Worm (Caenorhabditis elegans): Measurements from ENCODE around the gene vha-6.

The vha-6 gene

DNA sequence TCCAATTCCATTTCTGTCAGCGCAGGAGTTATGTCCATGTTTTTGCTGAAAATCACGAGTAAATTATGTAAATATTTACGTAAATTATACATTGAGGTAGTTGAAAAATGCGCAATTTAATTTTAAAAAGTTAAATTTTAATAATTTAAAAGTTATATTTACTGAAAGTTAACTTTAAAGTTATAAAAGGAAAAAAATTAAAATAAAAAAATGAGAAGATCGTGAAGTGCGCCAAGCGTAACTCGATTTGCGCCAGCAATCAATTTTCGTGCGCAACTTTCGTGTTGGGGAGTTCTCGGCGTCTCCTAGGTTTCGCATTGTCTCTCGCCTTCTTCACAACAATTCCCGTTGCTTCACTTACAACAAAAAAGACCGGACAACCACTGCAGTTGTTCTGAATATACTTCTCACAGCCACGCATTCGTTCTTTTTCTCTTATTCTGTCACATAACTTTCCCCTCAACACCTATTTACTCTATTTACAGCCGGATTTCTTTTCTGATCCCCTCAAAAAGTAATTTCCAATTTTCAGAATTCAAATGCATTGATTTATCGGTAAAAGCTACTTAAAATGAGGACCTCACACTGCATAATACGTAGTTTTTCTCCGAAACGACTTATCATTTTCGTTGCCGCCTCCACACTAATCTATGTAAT lies 35.4 kb upstream of the vha-6 start, which contains the start of the genes metl-1 and W02B12.11 (continued):
- TF ChIP-seq alr-1 (tag; optimal IDR thresholded peaks at IDR 0.05; ENCODE audit: borderline replicate concordance), result no peak
- TF ChIP-seq elt-3 (tag; optimal IDR thresholded peaks at IDR 0.05), result peak in 3 of 6 experiments; percentile 19 to 84 (median 72)
- TF ChIP-seq ztf-4 (tag; optimal IDR thresholded peaks at IDR 0.05), result peak; percentile 80
- peak; percentile 20 for TF ChIP-seq fos-1 (tag; optimal IDR thresholded peaks at IDR 0.05)
- no peak for TF ChIP-seq ceh-63 (GFP tag; optimal IDR thresholded peaks at IDR 0.05)
- TF ChIP-seq aly-2 (tag; optimal IDR thresholded peaks at IDR 0.05), result peak; percentile 29
- TF ChIP-seq xbp-1 (tag; optimal IDR thresholded peaks at IDR 0.05), result peak; percentile 85
- TF ChIP-seq unc-62 (GFP tag; optimal IDR thresholded peaks at IDR 0.05), result no peak
- TF ChIP-seq unc-86 (tag; optimal IDR thresholded peaks at IDR 0.05), result peak; percentile 82
- peak; percentile 91 for TF ChIP-seq nhr-85 (tag)
- TF ChIP-seq mdl-1 (tag; optimal IDR thresholded peaks at IDR 0.05), result peak in 1 of 2 experiments; percentile 62
- TF ChIP-seq lin-39 (tag; optimal IDR thresholded peaks at IDR 0.05), result peak; percentile 88
- TF ChIP-seq ama-1 (optimal IDR thresholded peaks at IDR 0.05), result no peak
- TF ChIP-seq rnt-1 (tag; optimal IDR thresholded peaks at IDR 0.05), result peak; percentile 93
- TF ChIP-seq snu-23 (GFP tag; optimal IDR thresholded peaks at IDR 0.05), result peak; percentile 91
- peak; percentile 54 for TF ChIP-seq F16B12.6 (tag; optimal IDR thresholded peaks at IDR 0.05)
- no peak for TF ChIP-seq lin-14 (GFP tag; optimal IDR thresholded peaks at IDR 0.05)
- TF ChIP-seq snpc-4 (tag; optimal IDR thresholded peaks at IDR 0.05), result peak; percentile 81
- peak; percentile 30 for TF ChIP-seq lir-3 (tag; optimal IDR thresholded peaks at IDR 0.05; ENCODE audit: poor library complexity)
- peak; percentile 52 for TF ChIP-seq pax-3 (tag; optimal IDR thresholded peaks at IDR 0.05)
- peak; percentile 71 for TF ChIP-seq jun-1 (tag; optimal IDR thresholded peaks at IDR 0.05)
- peak; percentile 89 for TF ChIP-seq grh-1 (GFP tag; IDR thresholded peaks at IDR 0.05)
- no peak for TF ChIP-seq mef-2 (tag; optimal IDR thresholded peaks at IDR 0.05)
- TF ChIP-seq nhr-11 (tag; optimal IDR thresholded peaks at IDR 0.05), result peak; percentile 49
- TF ChIP-seq mep-1 (tag; optimal IDR thresholded peaks at IDR 0.05), result peak; percentile 96
- no peak for TF ChIP-seq vab-15 (tag; optimal IDR thresholded peaks at IDR 0.05)
- peak; percentile 5 for TF ChIP-seq ceh-90 (tag; optimal IDR thresholded peaks at IDR 0.05)
- no peak for TF ChIP-seq ces-1 (GFP tag; optimal IDR thresholded peaks at IDR 0.05)
- TF ChIP-seq tbx-2 (tag; optimal IDR thresholded peaks at IDR 0.05), result peak; percentile 88
- TF ChIP-seq Y116A8C.19 (tag; optimal IDR thresholded peaks at IDR 0.05; ENCODE audit: borderline replicate concordance), result no peak
- peak; percentile 51 for TF ChIP-seq fkh-10 (GFP tag; optimal IDR thresholded peaks at IDR 0.05)
- TF ChIP-seq C34B4.2 (tag; optimal IDR thresholded peaks at IDR 0.05), result no peak
- peak; percentile 69 for TF ChIP-seq lin-15B (tag; optimal IDR thresholded peaks at IDR 0.05)
- TF ChIP-seq nhr-20 (tag; optimal IDR thresholded peaks at IDR 0.05), result peak; percentile 89
- no peak for TF ChIP-seq hlh-17 (GFP tag; optimal IDR thresholded peaks at IDR 0.05; ENCODE audit: borderline replicate concordance)
- TF ChIP-seq nhr-84 (tag; optimal IDR thresholded peaks at IDR 0.05), result no peak
- TF ChIP-seq mab-9 (GFP tag; IDR thresholded peaks at IDR 0.05), result peak; percentile 78
- no peak for TF ChIP-seq hlh-4 (tag; optimal IDR thresholded peaks at IDR 0.05)
- peak; percentile 90 for TF ChIP-seq dsc-1 (tag; optimal IDR thresholded peaks at IDR 0.05)
- TF ChIP-seq nhr-28 (tag; optimal IDR thresholded peaks at IDR 0.05), result no peak
- no peak for TF ChIP-seq unc-30 (tag; optimal IDR thresholded peaks at IDR 0.05)
- peak; percentile 92 for TF ChIP-seq nhr-90 (tag; optimal IDR thresholded peaks at IDR 0.05; ENCODE audit: poor library complexity)
- peak; percentile 66 for TF ChIP-seq blmp-1 (tag; optimal IDR thresholded peaks at IDR 0.05)
- TF ChIP-seq aha-1 (tag; optimal IDR thresholded peaks at IDR 0.05), result peak; percentile 74
- TF ChIP-seq zip-4 (GFP tag; optimal IDR thresholded peaks at IDR 0.05), result peak; percentile 70
- TF ChIP-seq lin-35 (GFP tag; optimal IDR thresholded peaks at IDR 0.05), result peak; percentile 83 to 85
- peak; percentile 34 for TF ChIP-seq sox-4 (tag; optimal IDR thresholded peaks at IDR 0.05)
- peak; percentile 82 for TF ChIP-seq isw-1 (GFP tag; IDR thresholded peaks at IDR 0.05)
- TF ChIP-seq pag-3 (tag; optimal IDR thresholded peaks at IDR 0.05; ENCODE audit: borderline replicate concordance, insufficient read depth), result no peak
- TF ChIP-seq nhr-12 (tag; optimal IDR thresholded peaks at IDR 0.05), result no peak
- TF ChIP-seq ets-5 (GFP tag; IDR thresholded peaks at IDR 0.05), result no peak
